Worm (Caenorhabditis elegans): Measurements from ENCODE around the gene mel-11.

- TF ChIP-seq egl-27 (tag; optimal IDR thresholded peaks at IDR 0.05) (peak; percentile 75), skn-1 (tag; optimal IDR thresholded peaks at IDR 0.05) (no peak), lin-13 (GFP tag; optimal IDR thresholded peaks at IDR 0.05) (no peak), ama-1 (optimal IDR thresholded peaks at IDR 0.05) (no peak), mdl-1 (tag; optimal IDR thresholded peaks at IDR 0.05) (peak; percentile 44 to 58), dmd-4 (tag; optimal IDR thresholded peaks at IDR 0.05) (no peak), R02D3.7 (tag; optimal IDR thresholded peaks at IDR 0.05) (no peak)
Observed at ce11 chrII:9356723-9357122, 1.6 kb upstream of the mel-11 start.
